Worm (Caenorhabditis elegans) whole organism, L2 larva: ENCODE data around the gene faah-2.

Source experiments
- C34F6.9 ChIP-seq: fragments of 150-350 bp; optimal IDR thresholded peaks from 2 replicates; lab custom pipeline; 2014; ENCODE audit warnings: missing biosample characterization, missing genetic modification characterization
- F13H6.1 ChIP-seq: sonication (generic microtip); optimal IDR thresholded peaks from 2 replicates; lab custom pipeline; 2016; ENCODE audit warnings: missing genetic modification characterization, missing compliant biosample characterization
- R02D3.7 ChIP-seq: fragments of 150-350 bp; optimal IDR thresholded peaks from 2 replicates; lab custom pipeline; 2014; ENCODE audit warnings: missing biosample characterization, missing genetic modification characterization
- Y55F3AM.14 ChIP-seq: fragments of 200-800 bp; sonication (Bioruptor generic); optimal IDR thresholded peaks from 2 replicates; lab custom pipeline; 2018; ENCODE audit warnings: mild to moderate bottlenecking, missing genetic modification characterization, missing compliant biosample characterization
- ZK546.5 ChIP-seq: sonication (generic microtip); optimal IDR thresholded peaks from 2 replicates; lab custom pipeline; 2017; ENCODE audit warnings: missing biosample characterization, missing genetic modification characterization
- alr-1 ChIP-seq: fragments of 150-350 bp; optimal IDR thresholded peaks from 2 replicates; lab custom pipeline; 2014; ENCODE audit warnings: missing biosample characterization, missing genetic modification characterization
- blmp-1 ChIP-seq: sonication (generic microtip); optimal IDR thresholded peaks from 2 replicates; lab custom pipeline; 2017; ENCODE audit warnings: missing genetic modification characterization, mild to moderate bottlenecking, missing compliant biosample characterization, antibody characterized with exemption, moderate library complexity; ENCODE audit not compliant: insufficient read depth
- ceh-16 ChIP-seq: fragments of 150-350 bp; optimal IDR thresholded peaks from 2 replicates; lab custom pipeline; 2014; ENCODE audit warnings: missing biosample characterization, missing genetic modification characterization
- crh-2 ChIP-seq: sonication (generic microtip); optimal IDR thresholded peaks from 2 replicates; lab custom pipeline; 2017; ENCODE audit warnings: missing biosample characterization, missing genetic modification characterization
- dmd-4 ChIP-seq: sonication (generic microtip); optimal IDR thresholded peaks from 2 replicates; lab custom pipeline; 2017; ENCODE audit warnings: missing biosample characterization, missing genetic modification characterization
- egl-27 ChIP-seq: sonication (generic microtip); optimal IDR thresholded peaks from 3 replicates; lab custom pipeline; 2017; ENCODE audit warnings: missing biosample characterization, missing genetic modification reagents, missing genetic modification characterization
- elt-1 ChIP-seq: fragments of 150-350 bp; optimal IDR thresholded peaks from 2 replicates; lab custom pipeline; 2014; ENCODE audit warnings: missing biosample characterization, missing genetic modification characterization
- elt-3 ChIP-seq: sonication (generic microtip); optimal IDR thresholded peaks from 2 replicates; lab custom pipeline; 2017; ENCODE audit warnings: missing biosample characterization, missing genetic modification characterization
- fos-1 ChIP-seq: fragments of 150-350 bp; optimal IDR thresholded peaks from 2 replicates; lab custom pipeline; 2014; ENCODE audit warnings: missing biosample characterization, missing genetic modification characterization
- gmeb-1 ChIP-seq: fragments of 150-350 bp; optimal IDR thresholded peaks from 2 replicates; lab custom pipeline; 2014; ENCODE audit warnings: missing biosample characterization, missing genetic modification characterization
- lin-11 ChIP-seq: fragments of 150-350 bp; sonication (generic microtip); optimal IDR thresholded peaks from 2 replicates; lab custom pipeline; 2014; ENCODE audit warnings: missing biosample characterization, missing genetic modification characterization, inconsistent platforms, mixed read lengths
- lin-13 ChIP-seq: fragments of 150-350 bp; optimal IDR thresholded peaks from 2 replicates; lab custom pipeline; 2014; ENCODE audit warnings: missing biosample characterization, missing genetic modification reagents, missing genetic modification characterization
- lsy-2 ChIP-seq, 2 experiments: fragments of 150-350 bp in 1 of 2; sonication (generic microtip) in 1 of 2; optimal IDR thresholded peaks; 2 replicates each; lab custom pipeline; 2014 to 2017; ENCODE audit warnings: missing biosample characterization in 2 of 2, missing genetic modification characterization in 2 of 2
- mab-5 ChIP-seq: fragments of 150-350 bp; optimal IDR thresholded peaks from 2 replicates; lab custom pipeline; 2014; ENCODE audit warnings: missing biosample characterization, missing genetic modification characterization
- mbf-1 ChIP-seq: sonication (generic microtip); optimal IDR thresholded peaks from 2 replicates; lab custom pipeline; 2017; ENCODE audit warnings: missing biosample characterization, missing genetic modification characterization
- mdl-1 ChIP-seq, 2 experiments: fragments of 150-350 bp in 1 of 2; sonication (generic microtip) in 1 of 2; optimal IDR thresholded peaks; 2 replicates each; lab custom pipeline; 2017; ENCODE audit warnings: missing biosample characterization in 2 of 2, missing genetic modification characterization in 2 of 2
- nhr-11 ChIP-seq: fragments of 150-350 bp; optimal IDR thresholded peaks from 2 replicates; lab custom pipeline; 2014; ENCODE audit warnings: missing biosample characterization, missing genetic modification characterization
- nhr-12 ChIP-seq: fragments of 150-350 bp; optimal IDR thresholded peaks from 2 replicates; lab custom pipeline; 2014; ENCODE audit warnings: missing biosample characterization, missing genetic modification characterization
- nhr-129 ChIP-seq: fragments of 150-350 bp; optimal IDR thresholded peaks from 2 replicates; lab custom pipeline; 2014; ENCODE audit warnings: missing biosample characterization, missing genetic modification characterization
- nhr-23 ChIP-seq: fragments of 150-350 bp; optimal IDR thresholded peaks from 2 replicates; lab custom pipeline; 2014; ENCODE audit warnings: missing biosample characterization, missing genetic modification reagents, missing genetic modification characterization
- nhr-237 ChIP-seq: fragments of 150-350 bp; optimal IDR thresholded peaks from 2 replicates; lab custom pipeline; 2014; ENCODE audit warnings: missing biosample characterization, missing genetic modification characterization
- nhr-25 ChIP-seq: fragments of 150-350 bp; sonication (generic microtip); optimal IDR thresholded peaks from 3 replicates; lab custom pipeline; 2014; ENCODE audit warnings: missing biosample characterization, missing genetic modification characterization
- nhr-6 ChIP-seq: fragments of 150-350 bp; optimal IDR thresholded peaks from 2 replicates; lab custom pipeline; 2014; ENCODE audit warnings: missing biosample characterization, missing genetic modification characterization
- nhr-77 ChIP-seq: fragments of 150-350 bp; optimal IDR thresholded peaks from 2 replicates; lab custom pipeline; 2014; ENCODE audit warnings: missing biosample characterization, missing genetic modification characterization
- sem-4 ChIP-seq: fragments of 150-350 bp; optimal IDR thresholded peaks from 2 replicates; lab custom pipeline; 2014; ENCODE audit warnings: missing biosample characterization, missing genetic modification reagents, missing genetic modification characterization
- skn-1 ChIP-seq: sonication (generic microtip); optimal IDR thresholded peaks from 2 replicates; lab custom pipeline; 2017; ENCODE audit warnings: missing biosample characterization, missing genetic modification characterization
- sma-9 ChIP-seq, 2 experiments: fragments of 150-350 bp in 1 of 2; sonication (generic microtip) in 1 of 2; optimal IDR thresholded peaks; 2 replicates each; lab custom pipeline; 2014 to 2016; ENCODE audit warnings: missing genetic modification characterization in 2 of 2, mild to moderate bottlenecking in 1 of 2, missing biosample characterization in 1 of 2, missing compliant biosample characterization in 1 of 2, missing genetic modification reagents in 1 of 2, moderate library complexity in 1 of 2
- snpc-4 ChIP-seq: fragments of 150-350 bp; optimal IDR thresholded peaks from 2 replicates; lab custom pipeline; 2014; ENCODE audit warnings: missing biosample characterization, missing genetic modification characterization
- unc-39 ChIP-seq: fragments of 150-350 bp; optimal IDR thresholded peaks from 2 replicates; lab custom pipeline; 2014; ENCODE audit warnings: missing biosample characterization, missing genetic modification characterization
- unc-55 ChIP-seq: fragments of 150-350 bp; sonication (generic microtip); optimal IDR thresholded peaks from 3 replicates; lab custom pipeline; 2014; ENCODE audit warnings: missing biosample characterization, missing genetic modification reagents, missing genetic modification characterization
- unc-62 ChIP-seq: fragments of 150-350 bp; optimal IDR thresholded peaks from 2 replicates; lab custom pipeline; 2014; ENCODE audit warnings: missing biosample characterization, missing genetic modification reagents, missing genetic modification characterization
- zag-1 ChIP-seq: fragments of 150-350 bp; optimal IDR thresholded peaks from 2 replicates; lab custom pipeline; 2014; ENCODE audit warnings: missing biosample characterization, missing genetic modification characterization
- ztf-1 ChIP-seq: fragments of 200-800 bp; sonication (Bioruptor generic); conservative IDR thresholded peaks from 2 replicates; pipeline ENCODE4 v1.3.6; 2022; ENCODE audit warnings: missing genetic modification characterization, missing compliant biosample characterization
- ztf-4 ChIP-seq: fragments of 150-350 bp; optimal IDR thresholded peaks from 2 replicates; lab custom pipeline; 2014; ENCODE audit warnings: missing biosample characterization, missing genetic modification characterization

Gene faah-2

DNA sequence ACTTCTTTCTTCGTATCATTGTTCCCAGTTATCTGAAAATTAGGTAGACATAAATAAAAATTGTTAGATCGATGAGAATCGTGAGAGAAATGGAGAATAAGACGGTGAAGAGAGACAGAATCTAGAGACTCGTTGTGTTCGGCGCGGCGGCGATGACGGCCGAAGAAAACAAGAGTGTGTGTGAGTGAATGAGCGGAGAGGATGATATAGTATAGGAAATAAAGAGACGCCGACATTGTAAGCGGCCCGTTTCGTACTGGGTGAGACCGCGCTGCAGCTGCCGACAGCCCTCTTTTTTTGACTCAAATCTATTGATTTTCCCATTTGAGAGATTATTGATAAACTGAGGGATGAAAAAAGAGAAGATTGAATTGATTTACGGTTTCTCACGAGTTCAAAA is 40.1 kb upstream of the faah-2 start, which contains the start of gene Y42H9AR.4:
TSS of gene Y42H9AR.4 (minus strand) at position 32 of the 400 bp plus-strand sequence.
- TF ChIP-seq nhr-129 (tag; lab: Kevin White, UChicago) (peak; percentile 37), lsy-2 (tag; optimal IDR thresholded peaks at IDR 0.05; lab: Kevin White, UChicago) (peak in 1 of 2 experiments; percentile 10), sem-4 (tag; lab: Kevin White, UChicago) (peak; percentile 16), unc-55 (peak; percentile 44), ztf-4 (tag; lab: Kevin White, UChicago) (peak; percentile 27), C34F6.9 (tag; lab: Kevin White, UChicago) (peak; percentile 39), nhr-23 (no peak), elt-1 (tag; lab: Kevin White, UChicago) (no peak), nhr-77 (tag; lab: Kevin White, UChicago) (no peak), zag-1 (no peak), blmp-1 (tag; lab: Kevin White, UChicago) (no peak), unc-62 (GFP tag; lab: Kevin White, UChicago) (no peak), ZK546.5 (no peak), ceh-16 (tag; lab: Kevin White, UChicago) (no peak), crh-2 (no peak), unc-39 (tag; lab: Kevin White, UChicago) (no peak), alr-1 (tag; lab: Kevin White, UChicago) (no peak), ztf-1 (GFP tag; lab: Robert Waterston, UW) (no peak), sma-9 (GFP tag; optimal IDR thresholded peaks at IDR 0.05; lab: Kevin White, UChicago) (peak; percentile 47), sma-9 (tag; optimal IDR thresholded peaks at IDR 0.05; lab: Kevin White, UChicago) (no peak), skn-1 (tag; lab: Kevin White, UChicago) (no peak), Y55F3AM.14 (GFP tag; lab: Kevin White, UChicago) (no peak), nhr-25 (no peak), lin-11 (tag; lab: Kevin White, UChicago) (no peak), nhr-12 (no peak), F13H6.1 (tag; lab: Kevin White, UChicago) (peak; percentile 45), fos-1 (tag; lab: Kevin White, UChicago) (peak; percentile 49), nhr-6 (no peak)

DNA sequence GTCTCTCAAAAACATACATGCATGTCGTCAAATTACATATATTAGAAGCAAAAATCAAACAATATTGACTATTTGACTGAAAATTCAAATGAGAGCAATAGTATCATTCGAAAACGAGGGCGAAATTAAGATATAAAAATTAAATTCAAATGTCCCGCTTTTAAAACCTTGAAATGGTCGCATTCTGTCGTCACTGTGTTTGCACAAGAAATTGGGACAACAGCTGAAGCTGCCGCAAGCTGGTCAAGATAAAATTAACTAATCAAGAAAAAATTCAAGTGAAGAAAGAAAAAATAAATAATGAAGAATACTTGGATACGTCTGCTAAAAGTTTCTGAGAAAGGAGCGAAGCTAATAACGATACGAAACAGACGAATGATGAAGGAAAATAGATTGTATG is 39.6 kb upstream of the faah-2 start:
- no peak for TF ChIP-seq mbf-1 (tag; lab: Kevin White, UChicago)
- no peak for TF ChIP-seq nhr-11 (tag; lab: Kevin White, UChicago)
- no peak for TF ChIP-seq fos-1 (tag; lab: Kevin White, UChicago)
- TF ChIP-seq snpc-4, result no peak
- TF ChIP-seq sem-4 (tag; lab: Kevin White, UChicago), result peak; percentile 33
- no peak for TF ChIP-seq R02D3.7 (tag; lab: Kevin White, UChicago)
- TF ChIP-seq unc-55, result no peak
- TF ChIP-seq, all 48 proteins: peak for 1

- no peak for TF ChIP-seq unc-39 (tag; lab: Kevin White, UChicago)
- TF ChIP-seq mab-5, result peak; percentile 9
- peak; percentile 86 for TF ChIP-seq crh-2
- peak in 1 of 2 experiments; percentile 51 for TF ChIP-seq mdl-1 (tag; optimal IDR thresholded peaks at IDR 0.05; lab: Kevin White, UChicago)
These were observed 39.1 kb upstream of the faah-2 start, which contains the start of gene Y42H9AR.1 for ce11 chrIV:8113161-8113560. Gene Y42H9AR.1, plus strand, starts transcription at chrIV:8113393.

DNA sequence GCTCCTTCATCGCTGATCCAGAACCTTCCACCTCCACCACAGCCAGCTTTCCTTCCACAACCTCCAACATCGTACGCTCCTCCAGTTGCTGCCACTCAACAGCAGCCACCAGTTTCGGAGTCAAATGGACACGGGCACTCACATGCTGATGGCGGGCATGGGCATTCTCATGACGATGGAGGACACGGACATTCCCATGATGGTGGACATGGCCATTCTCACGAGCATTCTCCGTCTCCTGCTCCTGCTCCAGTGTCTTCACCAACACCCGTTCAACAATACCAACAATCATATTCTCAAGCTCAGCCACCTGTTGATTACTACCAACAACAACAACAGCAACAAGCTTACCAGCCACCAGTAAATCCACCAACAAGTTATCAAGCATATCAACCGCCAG is 37.7 kb upstream of the faah-2 start:
- TF ChIP-seq nhr-6 (no peak), mbf-1 (tag; lab: Kevin White, UChicago) (no peak), nhr-237 (tag; lab: Kevin White, UChicago) (no peak)

DNA sequence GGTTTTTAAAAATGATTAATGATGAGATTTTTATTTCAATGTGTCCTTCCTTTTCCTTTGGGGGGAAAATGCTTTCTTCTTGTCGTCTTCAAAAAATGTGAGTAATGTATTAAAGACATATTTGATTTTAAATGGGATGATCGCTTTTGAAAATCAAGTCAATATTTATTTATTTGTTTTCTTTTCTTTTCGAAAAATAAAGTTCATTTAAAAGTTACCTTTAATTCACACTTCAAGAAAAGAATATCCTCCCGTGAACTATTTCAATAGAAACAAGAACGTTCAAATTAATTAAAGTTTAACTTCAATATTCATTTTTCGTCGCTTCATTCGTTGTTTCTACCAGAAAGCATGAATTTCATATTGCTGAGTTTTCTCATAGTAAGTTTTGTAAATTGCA is 36.8 kb upstream of the faah-2 start, which contains the start of gene irld-8:
TSS of gene irld-8 (plus strand) at position 301 of the 400 bp plus-strand sequence.
- TF ChIP-seq ceh-16 (tag; lab: Kevin White, UChicago) (no peak), mab-5 (no peak), nhr-11 (tag; lab: Kevin White, UChicago) (no peak), gmeb-1 (tag; lab: Kevin White, UChicago) (no peak), snpc-4 (no peak), R02D3.7 (tag; lab: Kevin White, UChicago) (no peak), elt-3 (tag; lab: Kevin White, UChicago) (no peak), crh-2 (no peak), mbf-1 (tag; lab: Kevin White, UChicago) (no peak), egl-27 (no peak), nhr-12 (no peak), lin-13 (GFP tag; lab: Kevin White, UChicago) (no peak), dmd-4 (tag; lab: Kevin White, UChicago) (no peak), nhr-23 (no peak), nhr-77 (tag; lab: Kevin White, UChicago) (no peak)
